Fruit fly (Drosophila melanogaster): ENCODE results near the gene hth.

hth gene

dm6 chr3R:10520287-10521008 lies 118.9 kb downstream of the hth start:
- TF ChIP-seq tgo (GFP tag; IDR thresholded peaks at IDR 0.05) = peak; percentile 53; the same call in 2 of the 3 replicates
- TF ChIP-seq Nf-YC (tag; optimal IDR thresholded peaks at IDR 0.05) = peak; percentile 96
- peak in 1 of 2 experiments; percentile 61 for TF ChIP-seq Hr51 (GFP tag; optimal IDR thresholded peaks at IDR 0.05)
- TF ChIP-seq CG6654 (GFP tag; optimal IDR thresholded peaks at IDR 0.05) = no peak
- no peak for TF ChIP-seq CG4404 (GFP tag; IDR thresholded peaks at IDR 0.05)
- TF ChIP-seq prd (optimal IDR thresholded peaks at IDR 0.05) = no peak
- TF ChIP-seq prd (GFP tag; IDR thresholded peaks at IDR 0.05) = peak; percentile 65; the same call in 2 of the 3 replicates
- peak; percentile 72 for TF ChIP-seq grau (tag; optimal IDR thresholded peaks at IDR 0.05)
- TF ChIP-seq Xbp1 (GFP tag; optimal IDR thresholded peaks at IDR 0.05) = peak; percentile 31
- TF ChIP-seq CG3847 (GFP tag; IDR thresholded peaks at IDR 0.05) = peak; percentile 53
- peak in 1 of 2 experiments; percentile 13 for TF ChIP-seq Eip74EF (GFP tag; optimal IDR thresholded peaks at IDR 0.05)
- TF ChIP-seq CG3281 (GFP tag; optimal IDR thresholded peaks at IDR 0.05) = peak; percentile 69
- no peak for TF ChIP-seq pnt (GFP tag; optimal IDR thresholded peaks at IDR 0.05)
- TF ChIP-seq CG33213 (GFP tag; optimal IDR thresholded peaks at IDR 0.05) = no peak
- TF ChIP-seq btn (GFP tag; optimal IDR thresholded peaks at IDR 0.05) = no peak
- peak; percentile 16 for TF ChIP-seq pho (GFP tag; optimal IDR thresholded peaks at IDR 0.05)
- TF ChIP-seq Sox100B (GFP tag; optimal IDR thresholded peaks at IDR 0.05) = peak; percentile 51
- TF ChIP-seq CG8388 (GFP tag; optimal IDR thresholded peaks at IDR 0.05) = peak; percentile 56
- peak; percentile 41 for TF ChIP-seq CG6854 (GFP tag; optimal IDR thresholded peaks at IDR 0.05)
- peak; percentile 37 for TF ChIP-seq CG10267 (tag; optimal IDR thresholded peaks at IDR 0.05)
- peak; percentile 55 for TF ChIP-seq unpg (GFP tag; optimal IDR thresholded peaks at IDR 0.05)
- TF ChIP-seq D (optimal IDR thresholded peaks at IDR 0.05) = no peak
- peak; percentile 41 for TF ChIP-seq D (GFP tag; optimal IDR thresholded peaks at IDR 0.05)
- peak; percentile 52 for TF ChIP-seq fd96Cb (tag; optimal IDR thresholded peaks at IDR 0.05)
- peak; percentile 49 for TF ChIP-seq Blimp-1 (GFP tag; optimal IDR thresholded peaks at IDR 0.05)
- TF ChIP-seq CG10147 (GFP tag; optimal IDR thresholded peaks at IDR 0.05) = peak; percentile 44
- TF ChIP-seq sens (GFP tag) = peak; percentile 84
- peak; percentile 36 for TF ChIP-seq CG4424 (GFP tag; optimal IDR thresholded peaks at IDR 0.05)
- peak; percentile 48 for TF ChIP-seq CG17385 (GFP tag; optimal IDR thresholded peaks at IDR 0.05)
- TF ChIP-seq lab (GFP tag; optimal IDR thresholded peaks at IDR 0.05) = peak; percentile 66
- peak; percentile 10 for TF ChIP-seq lilli (GFP tag; optimal IDR thresholded peaks at IDR 0.05)
- peak; percentile 23 for TF ChIP-seq CG8281 (tag; optimal IDR thresholded peaks at IDR 0.05)
- peak; percentile 62 for TF ChIP-seq Oli (tag; optimal IDR thresholded peaks at IDR 0.05)
- TF ChIP-seq PHDP (tag; optimal IDR thresholded peaks at IDR 0.05) = peak; percentile 58
- no peak for TF ChIP-seq crc (GFP tag; optimal IDR thresholded peaks at IDR 0.05)
- TF ChIP-seq CG18262 (tag; optimal IDR thresholded peaks at IDR 0.05) = peak; percentile 69
- peak; percentile 29 for TF ChIP-seq ind (GFP tag; optimal IDR thresholded peaks at IDR 0.05)
- TF ChIP-seq gfzf (GFP tag; optimal IDR thresholded peaks at IDR 0.05) = no peak
- TF ChIP-seq CG10979 (tag; optimal IDR thresholded peaks at IDR 0.05) = peak; percentile 57
- TF ChIP-seq HLH4C (GFP tag; IDR thresholded peaks at IDR 0.05; ENCODE audit: partially characterized antibody) = no peak
- TF ChIP-seq gcm (GFP tag; optimal IDR thresholded peaks at IDR 0.05) = no peak
- TF ChIP-seq gem (tag; optimal IDR thresholded peaks at IDR 0.05) = peak; percentile 79
- peak; percentile 60 for TF ChIP-seq CG15269 (tag; optimal IDR thresholded peaks at IDR 0.05)
- peak; percentile 78 for TF ChIP-seq CoRest (tag; optimal IDR thresholded peaks at IDR 0.05)
- peak; percentile 39; the same call in 1 of the 3 replicates for TF ChIP-seq B-H1 (GFP tag; IDR thresholded peaks at IDR 0.05)
- TF ChIP-seq trem (tag; optimal IDR thresholded peaks at IDR 0.05) = peak; percentile 8
- no peak for TF ChIP-seq lov (optimal IDR thresholded peaks at IDR 0.05)
- peak; percentile 34; the same call in 1 of the 3 replicates for TF ChIP-seq lov (GFP tag; IDR thresholded peaks at IDR 0.05)
- peak; percentile 35; the same call in 1 of the 2 replicates for TF ChIP-seq CG14014 (GFP tag; IDR thresholded peaks at IDR 0.05)

Data from whole organism, embryonic.